Worm (Caenorhabditis elegans) whole organism, midembryonic: Measurements from ENCODE around the gene W07G4.7.

Experiments
- klf-2 ChIP-seq: fragments of 200-800 bp; sonication (Bioruptor generic); conservative IDR thresholded peaks from 2 replicates; pipeline ENCODE4 v1.3.6; 2022; ENCODE audit warnings: missing genetic modification reagents, missing genetic modification characterization, missing compliant biosample characterization
- med-1 ChIP-seq: sonication (generic microtip); optimal IDR thresholded peaks from 2 replicates; lab custom pipeline; 2017; ENCODE audit warnings: missing genetic modification characterization, mild to moderate bottlenecking, missing compliant biosample characterization, antibody characterized with exemption, missing genetic modification reagents; ENCODE audit not compliant: insufficient read depth

- TF ChIP-seq klf-2 (GFP tag; lab: Robert Waterston, UW): no peak
- no peak for TF ChIP-seq med-1 (GFP tag; lab: Kevin White, UChicago)
Measured at ce11 chrV:12999559-12999958, 34.9 kb downstream of the W07G4.7 start, which contains the start of gene far-4.
